Fruit fly (Drosophila melanogaster) S2 (cell line): ENCODE measurements around the gene Pfrx.

Experiments used
- CG8478 ChIP-seq: fragments of >200 bp; optimal IDR thresholded peaks from 2 replicates; lab custom pipeline; 2018
- CTCF ChIP-seq, 2 experiments: fragments of >200 bp; optimal IDR thresholded peaks; 2 replicates each; lab custom pipeline; 2018

DNA sequence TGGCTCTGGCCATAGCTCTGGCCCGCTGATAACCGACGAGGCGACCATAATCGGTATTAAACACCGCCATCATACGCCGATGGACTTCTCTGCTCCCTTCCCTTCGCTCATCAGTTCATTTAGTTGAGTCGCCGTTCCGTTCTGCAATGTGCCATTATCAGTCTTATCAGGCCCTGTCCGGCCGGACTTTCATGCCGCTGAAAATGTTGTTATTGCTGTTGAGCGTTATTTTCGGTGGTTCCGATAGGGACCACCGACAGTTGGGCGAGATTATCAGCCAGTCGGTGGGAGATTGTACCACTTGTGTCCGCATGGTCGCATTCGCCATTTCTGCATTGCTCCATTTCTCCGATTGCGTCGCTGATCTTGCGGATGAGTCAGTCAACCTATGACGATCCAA is 6.0 kb downstream of the Pfrx start:
- no peak for TF ChIP-seq CTCF (optimal IDR thresholded peaks at IDR 0.05; lab: Kevin White, UChicago)
- no peak for TF ChIP-seq CG8478
